Worm (Caenorhabditis elegans) whole organism, late embryonic: ENCODE measurements around the gene R11D1.3.

Source experiments
- ama-1 ChIP-seq: fragments of 150-350 bp; optimal IDR thresholded peaks from 2 replicates; lab custom pipeline; 2014
- ceh-14 ChIP-seq: sonication (generic microtip); optimal IDR thresholded peaks from 2 replicates; lab custom pipeline; 2016; ENCODE audit warnings: missing genotype, missing genetic modification characterization, missing compliant biosample characterization
- elt-2 ChIP-seq: sonication (generic microtip); optimal IDR thresholded peaks from 2 replicates; lab custom pipeline; 2016; ENCODE audit warnings: missing genetic modification reagents, missing genetic modification characterization, missing compliant biosample characterization
- pha-4 ChIP-seq: fragments of 150-350 bp; optimal IDR thresholded peaks from 2 replicates; lab custom pipeline; 2018; ENCODE audit warnings: missing biosample characterization, missing genetic modification reagents, missing genetic modification characterization
- unc-3 ChIP-seq, 2 experiments: fragments of 200-800 bp in 1 of 2; sonication (Bioruptor generic) in 1 of 2; sonication (generic microtip) in 1 of 2; conservative IDR thresholded peaks in 1 of 2; optimal IDR thresholded peaks in 1 of 2; 2 replicates each; pipeline versions ENCODE4 v1.3.6 to Lab custom; 2016 to 2022; ENCODE audit warnings: missing compliant biosample characterization in 2 of 2, missing genetic modification characterization in 2 of 2, missing genetic modification reagents in 1 of 2
- unc-55 ChIP-seq: sonication (generic microtip); optimal IDR thresholded peaks from 2 replicates; lab custom pipeline; 2017; ENCODE audit warnings: missing biosample characterization, missing genetic modification reagents, missing genetic modification characterization

DNA sequence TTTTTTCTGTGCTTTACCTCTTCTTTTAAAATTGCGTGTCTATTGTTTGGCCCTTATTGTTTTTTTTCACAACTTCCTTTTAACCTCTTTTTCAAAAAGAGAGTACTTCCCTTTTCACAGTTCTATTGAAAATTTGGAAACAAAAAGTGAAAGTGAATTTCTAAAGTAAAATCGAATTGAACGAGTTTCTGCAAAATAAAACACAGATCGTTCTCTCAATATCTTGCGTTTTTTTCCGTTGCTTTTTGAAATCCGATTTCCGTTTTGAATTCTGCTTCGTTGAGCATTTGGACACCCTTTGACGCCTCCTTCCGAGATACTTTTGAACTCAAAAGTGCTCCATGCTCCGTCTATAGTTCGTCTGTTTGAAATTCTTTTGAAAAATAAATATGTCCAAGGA lies 35.6 kb downstream of the R11D1.3 start:
- TF ChIP-seq elt-2 (tag; lab: Kevin White, UChicago), result no peak
- no peak for TF ChIP-seq pha-4 (tag; lab: Kevin White, UChicago)
- no peak for TF ChIP-seq ama-1 (lab: Kevin White, UChicago)
- TF ChIP-seq ceh-14 (tag; lab: Kevin White, UChicago), result no peak
- TF ChIP-seq unc-55 (GFP tag; lab: Kevin White, UChicago), result no peak
- TF ChIP-seq unc-3 (GFP tag; conservative IDR thresholded peaks at IDR 0.05; lab: Robert Waterston, UW), result no peak
- no peak for TF ChIP-seq unc-3 (tag; optimal IDR thresholded peaks at IDR 0.05; lab: Kevin White, UChicago)
